Worm (Caenorhabditis elegans): Measurements from ENCODE around the gene C44C10.11.

Gene C44C10.11

ce11 chrX:11710229-11710628 is at the start of gene C44C10.11:
Gene C44C10.11, minus strand, starts transcription at chrX:11710343.
- TF ChIP-seq nhr-28 (tag; optimal IDR thresholded peaks at IDR 0.05) (no peak), egl-13 (tag; optimal IDR thresholded peaks at IDR 0.05) (peak; percentile 21), nhr-20 (tag; optimal IDR thresholded peaks at IDR 0.05) (no peak), nhr-71 (tag; optimal IDR thresholded peaks at IDR 0.05) (peak; percentile 22), Y116A8C.19 (tag; optimal IDR thresholded peaks at IDR 0.05; ENCODE audit: borderline replicate concordance) (no peak), dsc-1 (tag; optimal IDR thresholded peaks at IDR 0.05) (peak; percentile 78), blmp-1 (tag; optimal IDR thresholded peaks at IDR 0.05) (peak; percentile 23), mep-1 (tag; optimal IDR thresholded peaks at IDR 0.05) (no peak), lsy-2 (tag; optimal IDR thresholded peaks at IDR 0.05) (no peak), snu-23 (GFP tag; optimal IDR thresholded peaks at IDR 0.05) (peak; percentile 19), hlh-4 (tag; optimal IDR thresholded peaks at IDR 0.05) (no peak), ceh-82 (tag; optimal IDR thresholded peaks at IDR 0.05) (no peak), elt-3 (tag; optimal IDR thresholded peaks at IDR 0.05) (peak in 1 of 6 experiments; percentile 9), pax-3 (tag; optimal IDR thresholded peaks at IDR 0.05) (peak; percentile 41), unc-62 (GFP tag; optimal IDR thresholded peaks at IDR 0.05) (no peak), fkh-8 (tag; optimal IDR thresholded peaks at IDR 0.05) (peak; percentile 32), xbp-1 (tag; optimal IDR thresholded peaks at IDR 0.05) (peak; percentile 10), nhr-47 (tag; optimal IDR thresholded peaks at IDR 0.05) (peak; percentile 26), fos-1 (tag; optimal IDR thresholded peaks at IDR 0.05) (no peak), lin-14 (GFP tag; optimal IDR thresholded peaks at IDR 0.05) (peak; percentile 79), ceh-90 (tag; optimal IDR thresholded peaks at IDR 0.05) (no peak)

ce11 chrX:11758809-11759208 is 48.7 kb upstream of the C44C10.11 start, which contains the start of gene lact-7:
Gene lact-7, plus strand, starts transcription at chrX:11759109.
- no peak for TF ChIP-seq tbx-2 (tag; optimal IDR thresholded peaks at IDR 0.05)
- TF ChIP-seq sptf-1 (tag; optimal IDR thresholded peaks at IDR 0.05): no peak
- TF ChIP-seq pag-3 (tag; optimal IDR thresholded peaks at IDR 0.05; ENCODE audit: borderline replicate concordance, insufficient read depth): no peak
- TF ChIP-seq aha-1 (tag; optimal IDR thresholded peaks at IDR 0.05): no peak
- TF ChIP-seq tlp-1 (tag; optimal IDR thresholded peaks at IDR 0.05): no peak
- TF ChIP-seq egl-27 (tag; optimal IDR thresholded peaks at IDR 0.05): no peak
- TF ChIP-seq zag-1 (tag; optimal IDR thresholded peaks at IDR 0.05): no peak
- TF ChIP-seq ztf-4 (tag; optimal IDR thresholded peaks at IDR 0.05): no peak
- TF ChIP-seq grh-1 (GFP tag; IDR thresholded peaks at IDR 0.05): no peak
- TF ChIP-seq fos-1 (tag; optimal IDR thresholded peaks at IDR 0.05): no peak
- TF ChIP-seq sup-37 (GFP tag; optimal IDR thresholded peaks at IDR 0.05): no peak
- TF ChIP-seq nhr-237 (tag; optimal IDR thresholded peaks at IDR 0.05): no peak
- no peak for TF ChIP-seq nhr-71 (tag; optimal IDR thresholded peaks at IDR 0.05)
- no peak for TF ChIP-seq hlh-17 (GFP tag; optimal IDR thresholded peaks at IDR 0.05; ENCODE audit: borderline replicate concordance)
- TF ChIP-seq vab-15 (tag; optimal IDR thresholded peaks at IDR 0.05): no peak
- no peak for TF ChIP-seq elt-2 (tag; optimal IDR thresholded peaks at IDR 0.05)
- TF ChIP-seq C04F5.9 (tag; optimal IDR thresholded peaks at IDR 0.05): no peak
- no peak for TF ChIP-seq irx-1 (tag; optimal IDR thresholded peaks at IDR 0.05)

ce11 chrX:11757666-11758065 is 47.5 kb upstream of the C44C10.11 start:
- TF ChIP-seq F16B12.6 (tag; optimal IDR thresholded peaks at IDR 0.05): no peak
- TF ChIP-seq C34B4.2 (tag; optimal IDR thresholded peaks at IDR 0.05): no peak
- TF ChIP-seq egl-13 (tag; optimal IDR thresholded peaks at IDR 0.05): peak; percentile 63
- peak in 1 of 6 experiments; percentile 22 for TF ChIP-seq elt-3 (tag; optimal IDR thresholded peaks at IDR 0.05)
- TF ChIP-seq skn-1 (tag; optimal IDR thresholded peaks at IDR 0.05): peak; percentile 46
- TF ChIP-seq ceh-90 (tag; optimal IDR thresholded peaks at IDR 0.05): no peak
- TF ChIP-seq isw-1 (GFP tag; IDR thresholded peaks at IDR 0.05): peak; percentile 28; the same call in 1 of the 2 replicates
- TF ChIP-seq irx-1 (tag; optimal IDR thresholded peaks at IDR 0.05): peak; percentile 7
- TF ChIP-seq nhr-28 (tag; optimal IDR thresholded peaks at IDR 0.05): no peak
- peak; percentile 51 for TF ChIP-seq nhr-77 (tag; optimal IDR thresholded peaks at IDR 0.05)
- peak; percentile 51 for TF ChIP-seq xbp-1 (tag; optimal IDR thresholded peaks at IDR 0.05)
- no peak for TF ChIP-seq ztf-11 (tag; optimal IDR thresholded peaks at IDR 0.05)
- peak; percentile 46 for TF ChIP-seq lir-3 (tag; optimal IDR thresholded peaks at IDR 0.05; ENCODE audit: poor library complexity)
- peak; percentile 40 for TF ChIP-seq lin-13 (GFP tag; optimal IDR thresholded peaks at IDR 0.05)
- TF ChIP-seq snpc-4 (tag; optimal IDR thresholded peaks at IDR 0.05): no peak
- TF ChIP-seq lin-15B (tag; optimal IDR thresholded peaks at IDR 0.05): no peak
- no peak for TF ChIP-seq unc-30 (tag; optimal IDR thresholded peaks at IDR 0.05)
- peak in 1 of 3 experiments; percentile 11 for TF ChIP-seq dpl-1 (GFP tag; optimal IDR thresholded peaks at IDR 0.05)
- peak; percentile 11 for TF ChIP-seq sox-4 (tag; optimal IDR thresholded peaks at IDR 0.05)
- peak; percentile 30; the same call in 1 of the 2 replicates for TF ChIP-seq ceh-88 (GFP tag; IDR thresholded peaks at IDR 0.05)
